Worm (Caenorhabditis elegans) whole organism, L2 larva: ENCODE measurements around the gene pdi-6.

Experiments
- F13H6.1 ChIP-seq: sonication (generic microtip); optimal IDR thresholded peaks from 2 replicates; lab custom pipeline; 2016; ENCODE audit warnings: missing genetic modification characterization, missing compliant biosample characterization
- R02D3.7 ChIP-seq: fragments of 150-350 bp; optimal IDR thresholded peaks from 2 replicates; lab custom pipeline; 2014; ENCODE audit warnings: missing biosample characterization, missing genetic modification characterization
- ZK546.5 ChIP-seq: sonication (generic microtip); optimal IDR thresholded peaks from 2 replicates; lab custom pipeline; 2017; ENCODE audit warnings: missing biosample characterization, missing genetic modification characterization
- egl-27 ChIP-seq: sonication (generic microtip); optimal IDR thresholded peaks from 3 replicates; lab custom pipeline; 2017; ENCODE audit warnings: missing biosample characterization, missing genetic modification reagents, missing genetic modification characterization
- elt-3 ChIP-seq: sonication (generic microtip); optimal IDR thresholded peaks from 2 replicates; lab custom pipeline; 2017; ENCODE audit warnings: missing biosample characterization, missing genetic modification characterization
- mab-5 ChIP-seq: fragments of 150-350 bp; optimal IDR thresholded peaks from 2 replicates; lab custom pipeline; 2014; ENCODE audit warnings: missing biosample characterization, missing genetic modification characterization
- nhr-10 ChIP-seq: sonication (generic microtip); optimal IDR thresholded peaks from 2 replicates; lab custom pipeline; 2017; ENCODE audit warnings: missing biosample characterization, missing genetic modification characterization
- nhr-6 ChIP-seq: fragments of 150-350 bp; optimal IDR thresholded peaks from 2 replicates; lab custom pipeline; 2014; ENCODE audit warnings: missing biosample characterization, missing genetic modification characterization
- sem-4 ChIP-seq: fragments of 150-350 bp; optimal IDR thresholded peaks from 2 replicates; lab custom pipeline; 2014; ENCODE audit warnings: missing biosample characterization, missing genetic modification reagents, missing genetic modification characterization
- unc-55 ChIP-seq: fragments of 150-350 bp; sonication (generic microtip); optimal IDR thresholded peaks from 3 replicates; lab custom pipeline; 2014; ENCODE audit warnings: missing biosample characterization, missing genetic modification reagents, missing genetic modification characterization
- zag-1 ChIP-seq: fragments of 150-350 bp; optimal IDR thresholded peaks from 2 replicates; lab custom pipeline; 2014; ENCODE audit warnings: missing biosample characterization, missing genetic modification characterization
- ztf-1 ChIP-seq: fragments of 200-800 bp; sonication (Bioruptor generic); conservative IDR thresholded peaks from 2 replicates; pipeline ENCODE4 v1.3.6; 2022; ENCODE audit warnings: missing genetic modification characterization, missing compliant biosample characterization

Gene pdi-6

DNA sequence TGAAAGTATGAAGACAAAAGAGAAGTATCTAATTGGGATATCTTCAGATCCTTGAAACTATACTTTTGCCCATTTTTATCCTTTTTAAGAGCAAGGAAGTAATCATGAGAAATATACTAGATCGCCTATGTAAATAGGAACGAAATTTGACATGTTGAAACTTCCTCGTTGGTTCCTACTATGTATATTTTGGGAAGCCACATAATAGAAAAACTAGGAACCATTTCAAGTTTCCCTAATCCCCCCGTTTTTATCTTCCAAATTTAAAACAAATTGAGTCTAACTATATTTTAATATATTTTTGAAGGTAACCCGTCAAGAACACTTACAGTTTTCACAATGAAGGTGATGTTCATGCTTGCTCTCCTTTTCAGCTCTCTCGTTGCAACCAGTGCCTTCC, 39.5 kb downstream of the pdi-6 start, which contains the start of gene flp-26:
flp-26 (plus strand) TSS at position 301 of the 400 bp plus-strand sequence.
- TF ChIP-seq unc-55 (GFP tag; lab: Kevin White, UChicago) (no peak), F13H6.1 (tag; lab: Kevin White, UChicago) (no peak), sem-4 (tag; lab: Kevin White, UChicago) (no peak), ZK546.5 (tag; lab: Kevin White, UChicago) (no peak), elt-3 (no peak)

DNA sequence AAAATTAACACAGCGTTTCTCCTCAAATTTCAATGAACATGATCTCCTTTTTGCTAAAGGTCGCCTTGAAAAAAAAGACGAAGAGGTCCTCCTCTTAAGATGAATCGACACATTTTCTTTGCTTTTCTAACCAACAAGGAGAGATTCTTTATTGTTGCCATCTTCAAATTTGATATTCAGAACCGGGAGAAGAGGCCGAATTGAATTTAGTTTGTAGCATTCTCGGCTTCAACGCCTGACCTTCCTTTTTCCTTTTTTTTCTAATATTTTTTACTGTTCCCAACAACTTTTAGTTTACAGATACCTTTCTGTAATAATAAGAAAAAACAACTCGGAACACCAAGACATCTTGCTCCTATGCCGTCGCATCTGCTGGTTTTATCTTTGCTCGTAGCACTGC, 48.6 kb downstream of the pdi-6 start, which contains the start of gene cah-5:
cah-5 (plus strand) TSS at position 301 of the 400 bp plus-strand sequence.
- TF ChIP-seq mab-5 (tag; lab: Kevin White, UChicago) (no peak), egl-27 (tag; lab: Kevin White, UChicago) (no peak), zag-1 (tag; lab: Kevin White, UChicago) (no peak), sem-4 (tag; lab: Kevin White, UChicago) (no peak), nhr-6 (no peak), nhr-10 (no peak), ztf-1 (GFP tag; lab: Robert Waterston, UW) (no peak), R02D3.7 (tag; lab: Kevin White, UChicago) (no peak), unc-55 (GFP tag; lab: Kevin White, UChicago) (no peak)
